Worm (Caenorhabditis elegans) whole organism, young adult: Measurements from ENCODE around the gene clec-138.

Experiments used
- B0019.2 ChIP-seq: fragments of 200-800 bp; sonication (Bioruptor generic); conservative IDR thresholded peaks from 2 replicates; pipeline ENCODE4 v1.3.6; 2022; ENCODE audit warnings: missing genetic modification reagents, missing genetic modification characterization, missing compliant biosample characterization
- Y79H2A.3 ChIP-seq: fragments of 200-800 bp; sonication (Bioruptor generic); conservative IDR thresholded peaks from 2 replicates; pipeline ENCODE4 v1.3.6; 2022; ENCODE audit warnings: missing genetic modification reagents, missing genetic modification characterization, missing compliant biosample characterization
- ama-1 ChIP-seq, 3 experiments: fragments of 150-350 bp in 1 of 3; sonication (generic microtip) in 2 of 3; optimal IDR thresholded peaks; 2 replicates each; lab custom pipeline; 2014 to 2018; ENCODE audit warnings: missing biosample characterization in 2 of 3, missing genetic modification characterization in 2 of 3, missing genetic modification reagents in 2 of 3
- ceh-40 ChIP-seq: fragments of 200-800 bp; sonication (Bioruptor generic); IDR thresholded peaks from 2 replicates; pipeline ENCODE4 v1.3.6; 2022; ENCODE audit warnings: missing genetic modification characterization, missing compliant biosample characterization
- dox-1 ChIP-seq: fragments of 200-800 bp; sonication (Bioruptor generic); IDR thresholded peaks from 2 replicates; pipeline ENCODE4 v1.3.6; 2022; ENCODE audit warnings: missing genetic modification reagents, missing genetic modification characterization, missing compliant biosample characterization
- nhr-120 ChIP-seq: fragments of 200-800 bp; sonication (Bioruptor generic); IDR thresholded peaks from 2 replicates; pipeline ENCODE4 v1.3.6; 2022; ENCODE audit warnings: missing genetic modification characterization, missing compliant biosample characterization
- rcor-1 ChIP-seq: fragments of 200-800 bp; sonication (Bioruptor generic); IDR thresholded peaks from 2 replicates; pipeline ENCODE4 v1.3.6; 2022; ENCODE audit warnings: missing genetic modification reagents, missing genetic modification characterization, missing compliant biosample characterization
- unc-62 ChIP-seq: fragments of 150-350 bp; optimal IDR thresholded peaks from 2 replicates; lab custom pipeline; 2014; ENCODE audit warnings: missing biosample characterization, missing genetic modification reagents, missing genetic modification characterization

- no peak for TF ChIP-seq nhr-120
- TF ChIP-seq ceh-40 (GFP tag; lab: Robert Waterston, UW), result no peak
- no peak for TF ChIP-seq unc-62 (GFP tag; lab: Kevin White, UChicago)
- TF ChIP-seq rcor-1 (GFP tag; lab: Robert Waterston, UW), result no peak
- TF ChIP-seq dox-1 (GFP tag; lab: Robert Waterston, UW), result no peak
- no peak for TF ChIP-seq Y79H2A.3
- TF ChIP-seq ama-1 (optimal IDR thresholded peaks at IDR 0.05; lab: Kevin White, UChicago), result no peak
- TF ChIP-seq ama-1 (GFP tag; optimal IDR thresholded peaks at IDR 0.05; lab: Kevin White, UChicago), result no peak
- TF ChIP-seq B0019.2, result no peak
Observed at ce11 chrII:4650072-4650471, 30.5 kb upstream of the clec-138 start.
